Fruit fly (Drosophila melanogaster) whole organism, prepupa: Measurements from ENCODE around the gene AANATL7.

ENCODE experiments used
- CG10631 ChIP-seq: fragments of 200-800 bp; sonication (Bioruptor generic); optimal IDR thresholded peaks from 2 replicates; lab custom pipeline; 2016; ENCODE audit warnings: missing biosample characterization, missing genetic modification characterization
- CG4318 ChIP-seq: fragments of 200-800 bp; sonication (Bioruptor generic); optimal IDR thresholded peaks from 3 replicates; lab custom pipeline; 2017; ENCODE audit warnings: missing biosample characterization, mild to moderate bottlenecking, missing genetic modification characterization
- Eip75B ChIP-seq: fragments of 200-800 bp; sonication (Bioruptor generic); optimal IDR thresholded peaks from 3 replicates; lab custom pipeline; 2016; ENCODE audit warnings: missing biosample characterization, missing genetic modification characterization
- Gug ChIP-seq: fragments of 200-800 bp; sonication (Bioruptor generic); IDR thresholded peaks from 2 replicates; pipeline ENCODE4 v1.3.6; 2022; ENCODE audit warnings: missing biosample characterization, missing genetic modification characterization
- Hr38 ChIP-seq: sonication (Bioruptor generic); optimal IDR thresholded peaks from 2 replicates; lab custom pipeline; 2016; ENCODE audit warnings: missing biosample characterization, missing genetic modification characterization
- Hr39 ChIP-seq: fragments of 200-800 bp; sonication (Bioruptor generic); optimal IDR thresholded peaks from 2 replicates; lab custom pipeline; 2016; ENCODE audit warnings: missing biosample characterization, missing genetic modification characterization
- Met ChIP-seq: fragments of 200-800 bp; sonication (Bioruptor generic); optimal IDR thresholded peaks from 3 replicates; lab custom pipeline; 2016; ENCODE audit warnings: missing biosample characterization, missing genetic modification characterization
- OdsH ChIP-seq: fragments of 200-800 bp; sonication (Bioruptor generic); optimal IDR thresholded peaks from 3 replicates; lab custom pipeline; 2016; ENCODE audit warnings: missing biosample characterization, missing genetic modification characterization
- Sox102F ChIP-seq: fragments of 200-800 bp; sonication (Bioruptor generic); optimal IDR thresholded peaks from 2 replicates; lab custom pipeline; 2016; ENCODE audit warnings: missing biosample characterization, mild to moderate bottlenecking, missing genetic modification characterization
- achi ChIP-seq: fragments of 200-800 bp; sonication (Bioruptor generic); optimal IDR thresholded peaks from 3 replicates; lab custom pipeline; 2016; ENCODE audit warnings: missing biosample characterization, missing genetic modification characterization
- acj6 ChIP-seq: fragments of 200-800 bp; sonication (Bioruptor generic); optimal IDR thresholded peaks from 3 replicates; lab custom pipeline; 2016; ENCODE audit warnings: missing biosample characterization, missing genetic modification characterization
- dac ChIP-seq: fragments of 200-800 bp; sonication (Bioruptor generic); optimal IDR thresholded peaks from 2 replicates; lab custom pipeline; 2017; ENCODE audit warnings: missing biosample characterization, mild to moderate bottlenecking, missing genetic modification characterization
- dsx ChIP-seq: fragments of 200-800 bp; optimal IDR thresholded peaks from 3 replicates; lab custom pipeline; 2019; ENCODE audit warnings: missing biosample characterization, mild to moderate bottlenecking, missing genetic modification characterization, moderate library complexity; ENCODE audit not compliant: poor library complexity, severe bottlenecking
- vri ChIP-seq: fragments of 200-800 bp; sonication (Bioruptor generic); optimal IDR thresholded peaks from 3 replicates; lab custom pipeline; 2016; ENCODE audit warnings: missing biosample characterization, mild to moderate bottlenecking, missing genetic modification characterization

DNA sequence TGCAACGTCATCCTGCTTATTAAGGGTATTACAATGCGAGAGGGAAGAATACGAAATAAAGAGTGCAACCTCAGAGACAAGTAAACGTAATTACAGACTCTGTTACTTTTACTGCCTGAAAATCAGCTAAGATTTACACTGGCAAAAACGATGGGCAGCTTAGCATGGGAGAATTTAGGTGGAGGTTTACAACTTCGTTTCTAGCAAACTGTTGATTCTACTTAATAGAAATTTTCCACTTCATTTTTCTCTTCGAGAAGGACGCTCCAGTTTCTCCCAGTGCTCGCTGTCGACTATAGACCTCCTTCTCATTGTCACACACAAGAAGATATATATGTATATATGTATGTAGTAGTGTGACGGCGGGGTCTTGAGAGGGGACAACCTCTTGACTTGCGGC, 44.6 kb upstream of the AANATL7 start:
- TF ChIP-seq Gug (peak; percentile 70), Eip75B (GFP tag; lab: Kevin White, UChicago) (peak; percentile 66), acj6 (GFP tag; lab: Kevin White, UChicago) (peak; percentile 84), CG10631 (GFP tag; lab: Kevin White, UChicago) (peak; percentile 86), Sox102F (peak; percentile 36), dac (peak; percentile 47), Hr38 (no peak), CG4318 (GFP tag; lab: Kevin White, UChicago) (peak; percentile 26), OdsH (GFP tag; lab: Kevin White, UChicago) (peak; percentile 85), vri (no peak), Hr39 (peak; percentile 72), achi (GFP tag; lab: Kevin White, UChicago) (peak; percentile 79), dsx (GFP tag; lab: Kevin White, UChicago) (peak; percentile 63), Met (GFP tag; lab: Kevin White, UChicago) (peak; percentile 61)
